Fruit fly (Drosophila melanogaster) Kc167 (cell line): ENCODE measurements around the gene Spn28Dc.

Source experiments
- Sin3A ChIP-seq: fragments of >200 bp; optimal IDR thresholded peaks from 2 replicates; lab custom pipeline; 2018; ENCODE audit warnings: missing external identifiers
- h ChIP-seq: fragments of >200 bp; optimal IDR thresholded peaks from 3 replicates; lab custom pipeline; 2018; ENCODE audit warnings: missing external identifiers
- insv ChIP-seq: fragments of >200 bp; optimal IDR thresholded peaks from 3 replicates; lab custom pipeline; 2018; ENCODE audit warnings: missing external identifiers
- psq ChIP-seq: fragments of >200 bp; optimal IDR thresholded peaks from 2 replicates; lab custom pipeline; 2017; ENCODE audit warnings: missing external identifiers
- ttk ChIP-seq: sonication (Bioruptor generic); optimal IDR thresholded peaks from 2 replicates; lab custom pipeline; 2017; ENCODE audit warnings: missing external identifiers

DNA sequence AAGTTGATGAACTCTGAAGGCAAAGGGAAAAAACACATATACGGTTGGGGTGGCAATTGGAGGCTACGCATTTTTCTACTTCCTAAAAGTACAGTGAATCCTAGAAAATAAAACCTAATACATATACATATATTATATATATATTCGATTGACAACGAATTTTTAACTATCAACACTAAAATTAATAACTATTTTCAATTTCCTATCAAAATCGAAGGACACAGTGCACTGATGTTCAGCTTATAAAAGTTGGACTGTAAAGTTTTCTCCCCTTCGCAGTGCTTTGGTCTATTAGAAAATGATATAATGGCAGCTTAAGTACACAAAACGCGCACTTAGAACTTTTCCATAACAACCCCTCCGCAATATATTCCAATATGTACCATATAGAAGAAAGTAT lies 44.1 kb downstream of the Spn28Dc start:
- TF ChIP-seq insv (lab: Kevin White, UChicago) (no peak), psq (lab: Kevin White, UChicago) (no peak), h (lab: Kevin White, UChicago) (no peak), Sin3A (lab: Kevin White, UChicago) (no peak), ttk (no peak)
